Fruit fly (Drosophila melanogaster) whole organism: ENCODE measurements around the gene Rcd2.
"Not testable (repeated sequence)": the region's sequence is repeated elsewhere in the genome, so short reads cannot be mapped to it uniquely, and the experiment has no call there.

Source experiments
- CG8478 ChIP-seq: fragments of >200 bp; optimal IDR thresholded peaks from 2 replicates; lab custom pipeline; 2018; ENCODE audit warnings: inconsistent platforms
- Dll ChIP-seq: fragments of >200 bp; optimal IDR thresholded peaks from 2 replicates; lab custom pipeline; 2017
- pan ChIP-seq: fragments of >200 bp; optimal IDR thresholded peaks from 2 replicates; lab custom pipeline; 2017
- psq ChIP-seq: fragments of >200 bp; optimal IDR thresholded peaks from 2 replicates; lab custom pipeline; 2017
- usp ChIP-seq: fragments of >200 bp; optimal IDR thresholded peaks from 2 replicates; lab custom pipeline; 2017; ENCODE audit warnings: missing biosample characterization, missing genetic modification characterization, mixed read lengths

DNA sequence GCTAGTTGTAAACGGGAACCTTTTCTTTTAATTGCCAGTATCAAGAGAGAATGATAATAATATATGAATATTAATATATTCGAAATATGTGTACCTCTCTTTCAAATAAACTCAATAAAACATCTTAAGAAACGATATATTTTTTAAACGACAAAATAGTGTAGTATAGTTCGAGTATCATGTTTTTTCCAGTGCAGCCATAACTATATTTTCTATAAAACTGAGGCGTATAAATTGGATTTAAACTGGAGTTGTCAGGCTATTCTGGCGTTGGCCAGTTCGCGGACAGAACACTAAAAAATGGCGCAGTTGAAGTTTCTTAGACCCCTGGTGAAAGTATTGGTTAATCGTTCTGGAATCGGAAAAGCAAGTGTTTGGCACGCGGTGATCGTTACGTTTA, 36.3 kb downstream of the Rcd2 start, which contains the start of gene CG17637:
- not testable (repeated sequence) for TF ChIP-seq pan (lab: Kevin White, UChicago); Dll (lab: Kevin White, UChicago); usp (GFP tag; lab: Kevin White, UChicago); psq (lab: Kevin White, UChicago); CG8478
